Fruit fly (Drosophila melanogaster) whole organism, adult: ENCODE data around the gene AP-1mu.

Source experiments
- CG11617 ChIP-seq: fragments of 200-800 bp; sonication (Bioruptor generic); optimal IDR thresholded peaks from 2 replicates; lab custom pipeline; 2017; ENCODE audit warnings: mild to moderate bottlenecking, missing biosample characterization, missing genetic modification reagents, missing genetic modification characterization
- CG12768 ChIP-seq: fragments of 200-800 bp; sonication (Bioruptor generic); optimal IDR thresholded peaks from 2 replicates; lab custom pipeline; 2017; ENCODE audit warnings: missing biosample characterization, missing genetic modification characterization, mild to moderate bottlenecking, moderate library complexity, missing genetic modification reagents
- CG14711 ChIP-seq: fragments of 200-800 bp; sonication (Bioruptor generic); optimal IDR thresholded peaks from 2 replicates; lab custom pipeline; 2018; ENCODE audit warnings: missing biosample characterization, mild to moderate bottlenecking, missing genetic modification characterization, moderate library complexity
- CG1620 ChIP-seq: fragments of 200-800 bp; sonication (Bioruptor generic); optimal IDR thresholded peaks from 2 replicates; lab custom pipeline; 2016; ENCODE audit warnings: missing biosample characterization, missing genetic modification characterization
- CG33017 ChIP-seq: fragments of 200-800 bp; sonication (Bioruptor generic); optimal IDR thresholded peaks from 2 replicates; lab custom pipeline; 2018; ENCODE audit warnings: missing biosample characterization, mild to moderate bottlenecking, missing genetic modification characterization, moderate library complexity
- CG5204 ChIP-seq: fragments of 200-800 bp; sonication (Bioruptor generic); optimal IDR thresholded peaks from 2 replicates; lab custom pipeline; 2016; ENCODE audit warnings: missing biosample characterization, missing genetic modification characterization
- CG7045 ChIP-seq: fragments of 200-800 bp; sonication (Bioruptor generic); optimal IDR thresholded peaks from 2 replicates; lab custom pipeline; 2017; ENCODE audit warnings: missing biosample characterization, mild to moderate bottlenecking, missing genetic modification characterization
- CG7101 ChIP-seq: fragments of 200-800 bp; sonication (Bioruptor generic); optimal IDR thresholded peaks from 2 replicates; lab custom pipeline; 2018; ENCODE audit warnings: missing biosample characterization, mild to moderate bottlenecking, missing genetic modification characterization, moderate library complexity
- Clk ChIP-seq: fragments of 200-800 bp; sonication (Bioruptor generic); optimal IDR thresholded peaks from 2 replicates; lab custom pipeline; 2017; ENCODE audit warnings: missing biosample characterization, missing genetic modification characterization
- Crg-1 ChIP-seq: fragments of 200-800 bp; sonication (Bioruptor generic); optimal IDR thresholded peaks from 2 replicates; lab custom pipeline; 2016; ENCODE audit warnings: missing biosample characterization, missing genetic modification characterization
- Hr96 ChIP-seq: fragments of 200-800 bp; sonication (Bioruptor generic); optimal IDR thresholded peaks from 2 replicates; lab custom pipeline; 2016; ENCODE audit warnings: missing biosample characterization, missing genetic modification characterization
- Mnt ChIP-seq: fragments of 200-800 bp; sonication (Bioruptor generic); optimal IDR thresholded peaks from 2 replicates; lab custom pipeline; 2016; ENCODE audit warnings: missing biosample characterization, mild to moderate bottlenecking, missing genetic modification characterization
- bab1 ChIP-seq: fragments of 200-800 bp; sonication (Bioruptor generic); optimal IDR thresholded peaks from 3 replicates; lab custom pipeline; 2019; ENCODE audit warnings: missing biosample characterization, mild to moderate bottlenecking, missing genetic modification characterization, moderate library complexity
- cic ChIP-seq: fragments of 200-800 bp; sonication (Bioruptor generic); optimal IDR thresholded peaks from 2 replicates; lab custom pipeline; 2017; ENCODE audit warnings: missing biosample characterization, mild to moderate bottlenecking, missing genetic modification characterization, moderate library complexity
- cnc ChIP-seq, 2 experiments: fragments of >200 bp; optimal IDR thresholded peaks; 2 replicates each; lab custom pipeline; 2017
- kay ChIP-seq: fragments of 200-800 bp; sonication (Bioruptor generic); peaks from one replicate; lab custom pipeline; 2016; ENCODE audit warnings: missing biosample characterization, missing genetic modification characterization, borderline replicate concordance
- ovo ChIP-seq: fragments of 200-800 bp; sonication (Bioruptor generic); optimal IDR thresholded peaks from 2 replicates; lab custom pipeline; 2016; ENCODE audit warnings: missing biosample characterization, missing genetic modification characterization
- pad ChIP-seq: fragments of 200-800 bp; sonication (Bioruptor generic); optimal IDR thresholded peaks from 3 replicates; lab custom pipeline; 2017; ENCODE audit warnings: missing biosample characterization, missing genetic modification characterization, mild to moderate bottlenecking, moderate library complexity, missing genetic modification reagents
- tj ChIP-seq: fragments of 200-800 bp; sonication (Bioruptor generic); optimal IDR thresholded peaks from 3 replicates; lab custom pipeline; 2017; ENCODE audit warnings: missing biosample characterization, mild to moderate bottlenecking, missing genetic modification characterization, moderate library complexity
- toe ChIP-seq: fragments of 200-800 bp; sonication (Bioruptor generic); optimal IDR thresholded peaks from 2 replicates; lab custom pipeline; 2016; ENCODE audit warnings: missing biosample characterization, missing genetic modification characterization

AP-1mu gene

dm6 chr3R:9550265-9551012 is 8.9 kb downstream of the AP-1mu start:
- TF ChIP-seq CG14711 (tag; lab: Kevin White, UChicago) (no peak), Mnt (GFP tag; lab: Kevin White, UChicago) (peak; percentile 60), cnc (optimal IDR thresholded peaks at IDR 0.05; lab: Kevin White, UChicago) (no peak), Crg-1 (GFP tag; lab: Kevin White, UChicago) (peak; percentile 0)

DNA sequence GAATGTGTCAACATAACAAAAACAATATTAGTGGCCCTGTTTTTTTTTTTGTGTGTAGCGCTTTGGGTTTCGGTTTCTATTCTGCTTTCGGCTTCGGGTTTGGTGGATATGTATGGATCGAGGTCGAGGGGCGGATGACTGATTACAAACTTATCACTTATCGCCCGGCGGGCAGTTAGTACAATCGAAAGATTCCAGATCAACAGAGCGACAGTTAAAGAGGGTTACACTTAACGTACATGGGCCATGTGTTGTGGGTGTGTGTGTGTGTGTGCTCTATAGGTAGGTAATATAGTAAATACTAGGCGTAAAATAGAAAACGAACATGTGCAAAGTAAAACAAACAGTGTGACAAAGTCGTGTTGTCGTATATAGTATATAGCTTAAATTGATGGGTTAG is 10.6 kb downstream of the AP-1mu start:
- TF ChIP-seq cic (peak; percentile 66), Mnt (GFP tag; lab: Kevin White, UChicago) (peak; percentile 22), pad (GFP tag; lab: Kevin White, UChicago) (no peak)

dm6 chr3R:9546808-9547381 is 12.4 kb downstream of the AP-1mu start:
- TF ChIP-seq CG7101 (tag; lab: Kevin White, UChicago) (no peak), CG14711 (tag; lab: Kevin White, UChicago) (no peak), Mnt (GFP tag; lab: Kevin White, UChicago) (no peak), ovo (GFP tag; lab: Kevin White, UChicago) (no peak), Clk (no peak), Hr96 (GFP tag; lab: Kevin White, UChicago) (no peak), CG11617 (no peak), toe (GFP tag; lab: Kevin White, UChicago) (no peak), CG5204 (GFP tag; lab: Kevin White, UChicago) (no peak), CG7045 (no peak), pad (GFP tag; lab: Kevin White, UChicago) (no peak), cic (no peak), Crg-1 (GFP tag; lab: Kevin White, UChicago) (no peak), CG12768 (GFP tag; lab: Kevin White, UChicago) (no peak)

- TF ChIP-seq kay (GFP tag; lab: Kevin White, UChicago) (peak; percentile 68), CG1620 (GFP tag; lab: Kevin White, UChicago) (no peak), Hr96 (GFP tag; lab: Kevin White, UChicago) (no peak), Clk (no peak), CG11617 (no peak), CG5204 (GFP tag; lab: Kevin White, UChicago) (no peak), CG7101 (tag; lab: Kevin White, UChicago) (no peak), cic (no peak)
Measured at dm6 chr3R:9543495-9544180, 15.7 kb downstream of the AP-1mu start.

- TF ChIP-seq Mnt (GFP tag; lab: Kevin White, UChicago): no peak
- TF ChIP-seq CG11617: no peak
- TF ChIP-seq pad (GFP tag; lab: Kevin White, UChicago): no peak
- TF ChIP-seq cnc (optimal IDR thresholded peaks at IDR 0.05; lab: Kevin White, UChicago): no peak
- TF ChIP-seq CG7101 (tag; lab: Kevin White, UChicago): no peak
- TF ChIP-seq CG1620 (GFP tag; lab: Kevin White, UChicago): no peak
- no peak for TF ChIP-seq kay (GFP tag; lab: Kevin White, UChicago)
- no peak for TF ChIP-seq ovo (GFP tag; lab: Kevin White, UChicago)
- TF ChIP-seq CG33017 (tag; lab: Kevin White, UChicago): no peak
- no peak for TF ChIP-seq cic
- no peak for TF ChIP-seq CG12768 (GFP tag; lab: Kevin White, UChicago)
- no peak for TF ChIP-seq tj (GFP tag; lab: Kevin White, UChicago)
- no peak for TF ChIP-seq CG14711 (tag; lab: Kevin White, UChicago)
- no peak for TF ChIP-seq Hr96 (GFP tag; lab: Kevin White, UChicago)
- TF ChIP-seq toe (GFP tag; lab: Kevin White, UChicago): no peak
- TF ChIP-seq CG7045: no peak
- no peak for TF ChIP-seq bab1
- TF ChIP-seq CG5204 (GFP tag; lab: Kevin White, UChicago): no peak
Measured at dm6 chr3R:9534595-9535217, 24.6 kb downstream of the AP-1mu start.

- TF ChIP-seq CG7045 (peak; percentile 29), Mnt (GFP tag; lab: Kevin White, UChicago) (no peak), cic (no peak), CG1620 (GFP tag; lab: Kevin White, UChicago) (peak; percentile 26), CG14711 (tag; lab: Kevin White, UChicago) (peak; percentile 68), CG33017 (tag; lab: Kevin White, UChicago) (peak; percentile 46), CG7101 (tag; lab: Kevin White, UChicago) (peak; percentile 70), CG11617 (peak; percentile 43), bab1 (peak; percentile 12)
Measured at dm6 chr3R:9534125-9534496, 25.2 kb downstream of the AP-1mu start.
